Worm (Caenorhabditis elegans): Measurements from ENCODE around the gene K02D10.4.

DNA sequence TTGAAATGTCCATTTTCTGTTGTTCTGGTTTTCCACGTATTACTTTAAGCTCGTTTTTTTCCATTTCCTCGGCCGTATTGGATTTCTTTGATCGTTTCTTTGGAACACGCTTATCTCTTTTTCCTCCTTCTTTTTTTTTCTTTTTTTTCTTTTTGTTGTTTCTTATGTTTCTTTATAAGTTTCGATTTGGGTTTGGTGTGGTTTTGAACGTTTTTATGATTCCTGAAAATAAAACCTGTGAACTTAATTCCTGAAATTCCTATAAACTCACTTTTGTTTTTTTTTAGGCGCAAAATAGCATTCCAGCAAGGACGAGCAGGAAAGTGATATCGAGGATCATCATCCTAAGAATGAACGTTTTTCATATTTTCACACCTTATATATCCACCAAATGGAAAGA lies 8.7 kb downstream of the K02D10.4 start, which contains the start of gene K02D10.2:
- no peak for TF ChIP-seq pha-4 (GFP tag; IDR thresholded peaks at IDR 0.05)
- no peak for TF ChIP-seq pha-4 (tag; optimal IDR thresholded peaks at IDR 0.05)
- TF ChIP-seq F37D6.2 (tag; optimal IDR thresholded peaks at IDR 0.05): no peak
- no peak for TF ChIP-seq lin-15B (tag; optimal IDR thresholded peaks at IDR 0.05)
- TF ChIP-seq Y105C5A.15 (GFP tag; IDR thresholded peaks at IDR 0.05): no peak
- TF ChIP-seq ceh-62 (tag; optimal IDR thresholded peaks at IDR 0.05): no peak
- TF ChIP-seq lin-29 (GFP tag; IDR thresholded peaks at IDR 0.05): no peak

Data from whole organism, L4 larva.